Fruit fly (Drosophila melanogaster): ENCODE data around the gene CG17343.

The CG17343 gene

DNA sequence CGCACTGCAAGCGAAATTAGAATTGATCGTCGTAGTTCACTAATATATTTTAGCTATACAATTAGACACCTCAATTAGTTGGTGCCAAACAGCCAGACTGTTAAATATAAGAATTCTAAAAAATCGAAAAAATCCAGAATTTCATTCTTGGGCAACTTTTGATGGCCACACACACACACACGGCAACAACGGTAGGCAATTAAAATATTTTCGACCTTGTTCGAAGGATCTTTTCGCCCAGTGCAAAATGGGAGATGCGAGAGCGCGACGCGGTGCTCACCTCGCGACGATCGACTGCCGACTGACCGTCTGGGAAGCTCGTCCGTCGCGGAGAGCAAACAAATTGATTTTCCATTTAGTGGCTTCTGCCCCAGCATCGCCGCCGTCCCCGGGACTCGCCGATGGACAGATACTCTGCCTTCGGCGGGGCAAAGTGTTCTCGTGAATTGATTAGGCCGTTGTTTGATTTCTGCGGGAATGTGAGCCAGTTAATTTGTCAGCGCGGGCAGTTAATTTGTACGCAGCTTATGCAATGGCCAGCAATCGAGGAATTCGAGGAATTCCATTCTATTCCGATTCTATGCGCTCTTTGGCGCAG, 4.9 kb downstream of the CG17343 start, which contains the start of gene CG10702:
CG10702 (minus strand) TSS at position 304 of the 598 bp plus-strand sequence.
- no peak for TF ChIP-seq pan (optimal IDR thresholded peaks at IDR 0.05)
- no peak for TF ChIP-seq sv (GFP tag; optimal IDR thresholded peaks at IDR 0.05)
- no peak for TF ChIP-seq sage (GFP tag; optimal IDR thresholded peaks at IDR 0.05)
- TF ChIP-seq Mio (GFP tag; optimal IDR thresholded peaks at IDR 0.05) = no peak
- peak; percentile 45 for TF ChIP-seq woc (GFP tag; optimal IDR thresholded peaks at IDR 0.05)

DNA sequence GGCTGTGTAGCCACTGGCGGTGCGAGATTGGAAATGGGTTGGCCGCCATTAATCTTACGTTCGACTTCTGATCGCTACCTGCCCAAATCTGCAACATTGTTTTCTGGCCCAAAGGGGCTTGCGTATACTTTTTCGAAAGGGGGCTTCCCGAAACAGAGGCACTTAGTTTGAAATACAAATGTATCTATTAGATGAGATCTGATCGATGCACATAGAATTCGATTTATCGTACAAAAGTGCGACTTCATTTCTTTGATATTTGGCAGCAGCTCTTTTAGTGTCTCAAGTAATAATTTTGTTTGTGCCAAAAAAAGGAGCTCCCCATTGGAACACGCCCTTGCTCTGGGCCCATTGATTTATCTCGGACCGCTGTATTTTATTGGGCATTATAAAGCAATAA, 7.0 kb downstream of the CG17343 start:
- TF ChIP-seq OdsH (GFP tag; optimal IDR thresholded peaks at IDR 0.05) (peak; percentile 12), br (GFP tag; optimal IDR thresholded peaks at IDR 0.05) (peak; percentile 29), h (GFP tag; optimal IDR thresholded peaks at IDR 0.05) (peak; percentile 42), dmrt93B (GFP tag; optimal IDR thresholded peaks at IDR 0.05) (peak; percentile 14), Rel (GFP tag; optimal IDR thresholded peaks at IDR 0.05) (no peak), Rel (tag; optimal IDR thresholded peaks at IDR 0.05) (no peak), pan (optimal IDR thresholded peaks at IDR 0.05) (no peak), sv (GFP tag; optimal IDR thresholded peaks at IDR 0.05) (no peak), fru (GFP tag; optimal IDR thresholded peaks at IDR 0.05) (peak; percentile 31), foxo (GFP tag; optimal IDR thresholded peaks at IDR 0.05) (peak in 1 of 2 experiments; percentile 39), ey (GFP tag; optimal IDR thresholded peaks at IDR 0.05) (peak; percentile 29), HLH106 (tag; optimal IDR thresholded peaks at IDR 0.05) (peak; percentile 62), woc (GFP tag; optimal IDR thresholded peaks at IDR 0.05) (peak; percentile 73)

DNA sequence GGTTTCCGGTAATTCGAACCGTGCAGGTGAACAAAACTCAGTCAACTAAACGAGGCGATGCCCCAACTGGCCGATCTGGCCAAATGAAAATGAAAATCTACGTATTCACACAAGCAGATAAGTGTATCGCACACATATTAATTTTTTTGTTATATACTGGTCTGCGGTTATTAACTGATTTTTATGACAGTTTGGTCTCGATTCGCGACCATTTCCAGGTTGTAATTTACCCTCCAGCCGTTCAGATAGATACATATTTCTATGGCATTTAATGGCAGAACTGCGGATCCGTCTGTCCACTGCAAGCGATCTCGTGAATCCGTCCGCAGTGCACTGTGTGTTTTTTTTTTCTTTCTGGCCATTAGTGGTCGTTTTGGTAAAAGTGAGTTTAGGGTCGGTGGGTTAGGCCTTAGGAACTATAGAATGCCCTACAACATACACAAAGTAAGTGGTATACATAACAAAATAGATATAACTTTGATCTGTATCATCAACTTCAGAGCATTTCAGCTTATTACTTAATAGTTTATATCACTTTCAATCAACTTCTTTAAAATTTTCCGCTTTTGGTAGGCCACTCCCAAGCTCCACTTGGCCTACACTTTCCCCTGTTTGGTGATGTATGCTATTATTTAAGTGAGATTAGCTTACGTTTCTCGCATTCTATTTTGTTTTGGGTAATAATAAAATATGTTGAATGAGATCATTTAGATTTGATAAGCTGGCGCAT, 9.5 kb downstream of the CG17343 start, which contains the start of gene CG17572:
CG17572 (minus strand) TSS at position 51 of the 730 bp plus-strand sequence.
- TF ChIP-seq Abd-B (GFP tag; optimal IDR thresholded peaks at IDR 0.05) (no peak), Dif (GFP tag; optimal IDR thresholded peaks at IDR 0.05; ENCODE audit: partially characterized antibody) (no peak), tai (GFP tag; optimal IDR thresholded peaks at IDR 0.05) (no peak), sv (GFP tag; optimal IDR thresholded peaks at IDR 0.05) (no peak), brk (GFP tag; optimal IDR thresholded peaks at IDR 0.05) (no peak)

DNA sequence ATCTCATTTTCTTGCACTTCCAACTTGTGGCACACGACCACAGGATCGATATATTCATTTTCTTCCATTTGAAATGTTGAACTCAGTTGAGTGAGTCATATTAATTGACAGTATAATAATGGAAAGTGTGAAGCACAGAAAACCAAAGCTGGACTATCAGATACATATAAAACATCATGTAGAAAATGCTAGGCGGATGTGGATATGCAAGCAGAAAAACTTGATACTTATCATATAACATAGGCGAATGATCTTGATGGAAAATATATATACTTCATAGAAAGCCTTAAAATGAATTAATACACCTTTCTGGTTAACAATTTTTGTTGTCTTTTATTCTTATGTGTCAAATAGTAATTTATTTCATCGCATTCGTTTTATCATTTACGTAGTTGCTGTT, 14.2 kb downstream of the CG17343 start, which contains the start of gene CG10700:
CG10700 (minus strand) TSS at position 101 of the 400 bp plus-strand sequence.
- TF ChIP-seq Vsx2 (GFP tag; optimal IDR thresholded peaks at IDR 0.05; ENCODE audit: partially characterized antibody) (no peak), pan (optimal IDR thresholded peaks at IDR 0.05) (no peak), jim (GFP tag; optimal IDR thresholded peaks at IDR 0.05) (no peak)

DNA sequence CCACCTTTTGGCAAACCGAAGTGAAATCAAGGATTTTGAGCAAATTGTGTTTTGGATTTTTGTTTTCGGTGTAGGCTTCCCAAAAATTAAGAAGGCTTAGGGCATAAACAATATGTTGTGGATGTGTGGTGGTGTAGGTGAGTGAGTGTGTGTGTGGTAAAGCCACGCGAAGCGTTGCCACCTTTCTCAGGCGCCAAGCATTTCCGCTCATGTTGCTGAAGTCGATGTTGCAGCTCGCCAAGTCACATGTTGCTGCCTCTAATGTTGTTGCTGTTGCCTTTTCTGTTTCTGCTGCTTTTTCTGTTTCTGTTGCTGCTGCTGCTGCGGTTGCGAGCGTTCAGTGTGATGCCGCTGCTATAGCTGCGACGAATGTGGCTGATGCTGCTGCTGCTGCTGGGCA, 15.0 kb downstream of the CG17343 start:
- TF ChIP-seq fru (GFP tag; optimal IDR thresholded peaks at IDR 0.05) (no peak), lola (GFP tag; optimal IDR thresholded peaks at IDR 0.05) (no peak), dsf (GFP tag; optimal IDR thresholded peaks at IDR 0.05; ENCODE audit: borderline replicate concordance) (no peak), sage (GFP tag; optimal IDR thresholded peaks at IDR 0.05) (no peak), dmrt93B (GFP tag; optimal IDR thresholded peaks at IDR 0.05) (no peak), foxo (GFP tag; optimal IDR thresholded peaks at IDR 0.05) (no peak), h (GFP tag; optimal IDR thresholded peaks at IDR 0.05) (no peak), HLH106 (tag; optimal IDR thresholded peaks at IDR 0.05) (no peak), woc (GFP tag; optimal IDR thresholded peaks at IDR 0.05) (no peak), N (GFP tag; optimal IDR thresholded peaks at IDR 0.05) (no peak), dl (GFP tag; optimal IDR thresholded peaks at IDR 0.05; ENCODE audit: insufficient read depth in 1 of 2, partially characterized antibody in 2 of 2) (no peak), Rel (GFP tag; optimal IDR thresholded peaks at IDR 0.05) (no peak), Rel (tag; optimal IDR thresholded peaks at IDR 0.05) (no peak), CrebA (GFP tag; optimal IDR thresholded peaks at IDR 0.05; ENCODE audit: borderline replicate concordance) (no peak), GATAd (GFP tag; optimal IDR thresholded peaks at IDR 0.05) (no peak), OdsH (GFP tag; optimal IDR thresholded peaks at IDR 0.05) (no peak), Mio (GFP tag; optimal IDR thresholded peaks at IDR 0.05) (no peak), jim (GFP tag; optimal IDR thresholded peaks at IDR 0.05) (no peak), psq (GFP tag; optimal IDR thresholded peaks at IDR 0.05) (no peak), Hr83 (GFP tag; optimal IDR thresholded peaks at IDR 0.05; ENCODE audit: poor library complexity, severe bottlenecking) (no peak), tai (GFP tag; optimal IDR thresholded peaks at IDR 0.05) (no peak)
